Fruit fly (Drosophila melanogaster): ENCODE results near the gene CG14711.

Gene CG14711

DNA sequence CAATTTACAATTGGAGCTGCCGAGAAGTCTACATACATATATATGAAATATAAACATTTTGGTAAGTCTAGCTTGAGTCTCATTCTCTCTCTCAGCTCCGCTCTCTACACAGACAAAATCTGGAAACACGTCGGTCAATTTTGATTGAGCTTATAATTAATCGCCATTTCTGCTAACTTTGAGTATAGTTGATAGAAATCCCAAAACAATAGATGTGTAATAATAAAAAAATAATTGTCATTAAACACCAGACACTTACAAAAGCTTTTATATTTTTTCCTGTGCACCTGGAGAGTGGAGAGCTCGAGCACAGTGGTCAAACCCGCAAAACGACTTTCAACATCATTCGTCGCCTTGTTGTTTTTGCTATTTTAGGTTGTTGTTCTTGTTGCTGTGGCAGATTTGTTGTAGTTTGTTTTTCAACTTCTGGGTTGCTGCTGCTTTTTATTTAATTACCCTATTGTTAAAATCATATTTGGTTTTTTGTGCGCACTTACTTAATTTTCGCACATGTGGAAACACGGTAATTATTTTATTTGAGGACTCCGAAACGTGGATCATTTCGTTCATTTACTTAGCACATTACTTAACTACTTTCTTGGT lies 33.6 kb downstream of the CG14711 start (continued):
- TF ChIP-seq gro (GFP tag; optimal IDR thresholded peaks at IDR 0.05) (peak; percentile 97), Hr3 (GFP tag; optimal IDR thresholded peaks at IDR 0.05) (peak; percentile 92), CG42726 (GFP tag; IDR thresholded peaks at IDR 0.05; ENCODE audit: partially characterized antibody) (no peak), Hr51 (GFP tag; optimal IDR thresholded peaks at IDR 0.05) (peak; percentile 94 to 96), Awh (GFP tag; IDR thresholded peaks at IDR 0.05) (peak; percentile 97), BEAF-32 (GFP tag; optimal IDR thresholded peaks at IDR 0.05) (no peak), lab (GFP tag; optimal IDR thresholded peaks at IDR 0.05) (peak; percentile 98), twi (tag; optimal IDR thresholded peaks at IDR 0.05) (peak; percentile 82), peb (GFP tag; IDR thresholded peaks at IDR 0.05) (peak; percentile 88), mam (GFP tag; optimal IDR thresholded peaks at IDR 0.05) (peak; percentile 96), tin (GFP tag; optimal IDR thresholded peaks at IDR 0.05) (peak; percentile 95), NK7.1 (GFP tag; optimal IDR thresholded peaks at IDR 0.05) (peak; percentile 91), ase (GFP tag; IDR thresholded peaks at IDR 0.05) (peak; percentile 95), bsh (GFP tag; optimal IDR thresholded peaks at IDR 0.05) (peak; percentile 98), row (GFP tag; IDR thresholded peaks at IDR 0.05) (peak; percentile 97), CG15269 (tag; optimal IDR thresholded peaks at IDR 0.05) (peak; percentile 98), CG12071 (GFP tag; optimal IDR thresholded peaks at IDR 0.05) (peak; percentile 97), CrebB (tag; optimal IDR thresholded peaks at IDR 0.05) (peak; percentile 96), kni (GFP tag; optimal IDR thresholded peaks at IDR 0.05) (no peak), ham (GFP tag; IDR thresholded peaks at IDR 0.05) (peak; percentile 92), Xbp1 (GFP tag; optimal IDR thresholded peaks at IDR 0.05) (peak; percentile 97), CG11456 (GFP tag; IDR thresholded peaks at IDR 0.05) (peak; percentile 97), CG3995 (GFP tag; optimal IDR thresholded peaks at IDR 0.05) (peak; percentile 65), zen2 (GFP tag; IDR thresholded peaks at IDR 0.05; ENCODE audit: partially characterized antibody) (no peak), fu2 (GFP tag; optimal IDR thresholded peaks at IDR 0.05) (peak; percentile 93), rib (GFP tag; IDR thresholded peaks at IDR 0.05) (peak; percentile 97), CG1792 (GFP tag; optimal IDR thresholded peaks at IDR 0.05) (peak; percentile 92), CG14050 (GFP tag; IDR thresholded peaks at IDR 0.05) (peak; percentile 95), Aef1 (GFP tag; IDR thresholded peaks at IDR 0.05) (peak; percentile 96), klu (GFP tag; IDR thresholded peaks at IDR 0.05) (peak; percentile 93), CG10462 (GFP tag; optimal IDR thresholded peaks at IDR 0.05) (peak; percentile 89), h (optimal IDR thresholded peaks at IDR 0.05) (no peak), pan (optimal IDR thresholded peaks at IDR 0.05) (no peak), pan (GFP tag; optimal IDR thresholded peaks at IDR 0.05 in 1 of 2, IDR thresholded peaks at IDR 0.05 in 1 of 2) (peak in 1 of 2 experiments; percentile 98), CG11398 (GFP tag; optimal IDR thresholded peaks at IDR 0.05) (peak; percentile 83), inv (GFP tag; IDR thresholded peaks at IDR 0.05; ENCODE audit: partially characterized antibody) (no peak), CG14710 (tag; optimal IDR thresholded peaks at IDR 0.05) (peak; percentile 93), CG4360 (GFP tag; IDR thresholded peaks at IDR 0.05) (peak; percentile 78), nau (GFP tag; optimal IDR thresholded peaks at IDR 0.05) (peak; percentile 92), CG33557 (GFP tag; optimal IDR thresholded peaks at IDR 0.05) (peak; percentile 85), CG10959 (GFP tag; IDR thresholded peaks at IDR 0.05) (peak; percentile 90), ara (GFP tag; IDR thresholded peaks at IDR 0.05) (peak; percentile 95), CG18764 (GFP tag; optimal IDR thresholded peaks at IDR 0.05) (peak; percentile 90), CG4617 (GFP tag; optimal IDR thresholded peaks at IDR 0.05; ENCODE audit: borderline replicate concordance) (peak; percentile 87), sisA (GFP tag; IDR thresholded peaks at IDR 0.05) (peak; percentile 96), PHDP (tag; optimal IDR thresholded peaks at IDR 0.05) (peak; percentile 97), HHEX (GFP tag; optimal IDR thresholded peaks at IDR 0.05) (peak; percentile 97), E2f1 (GFP tag; IDR thresholded peaks at IDR 0.05) (peak; percentile 97), Ptx1 (GFP tag; IDR thresholded peaks at IDR 0.05) (peak; percentile 97), danr (GFP tag; IDR thresholded peaks at IDR 0.05) (peak; percentile 92)

Data from whole organism, embryonic.